Fruit fly (Drosophila melanogaster) whole organism, prepupa: ENCODE data around the gene CG13293.

Source experiments
- Blimp-1 ChIP-seq: fragments of 200-800 bp; sonication (Bioruptor generic); optimal IDR thresholded peaks from 3 replicates; lab custom pipeline; 2017; ENCODE audit warnings: missing biosample characterization, missing genetic modification characterization, mild to moderate bottlenecking, moderate library complexity, missing genetic modification reagents
- CG10669 ChIP-seq: fragments of 200-800 bp; sonication (Bioruptor generic); optimal IDR thresholded peaks from 3 replicates; lab custom pipeline; 2018; ENCODE audit warnings: missing biosample characterization, mild to moderate bottlenecking, missing genetic modification characterization, moderate library complexity
- CG11294 ChIP-seq: fragments of 200-800 bp; sonication (Bioruptor generic); IDR thresholded peaks from 2 replicates; pipeline ENCODE4 v1.3.6; 2022; ENCODE audit warnings: missing biosample characterization, missing genetic modification characterization
- CG11762 ChIP-seq: fragments of 200-800 bp; sonication (Bioruptor generic); optimal IDR thresholded peaks from 3 replicates; lab custom pipeline; 2016; ENCODE audit warnings: missing biosample characterization, missing genetic modification characterization; ENCODE audit not compliant: insufficient read depth
- CG15336 ChIP-seq: fragments of 200-800 bp; sonication (Bioruptor generic); IDR thresholded peaks from 2 replicates; pipeline ENCODE4 v1.3.6; 2022; ENCODE audit warnings: missing biosample characterization, missing genetic modification characterization
- CG1621 ChIP-seq: fragments of 200-800 bp; sonication (Bioruptor generic); optimal IDR thresholded peaks from 3 replicates; lab custom pipeline; 2018; ENCODE audit warnings: missing biosample characterization, mild to moderate bottlenecking, missing genetic modification characterization
- CG3032 ChIP-seq: fragments of 200-800 bp; optimal IDR thresholded peaks from 2 replicates; lab custom pipeline; 2019; ENCODE audit warnings: missing biosample characterization, mild to moderate bottlenecking, missing genetic modification characterization, moderate library complexity
- CG31627 ChIP-seq: fragments of 200-800 bp; sonication (Bioruptor generic); optimal IDR thresholded peaks from 3 replicates; lab custom pipeline; 2016; ENCODE audit warnings: missing biosample characterization, missing genetic modification characterization
- CG32006 ChIP-seq: fragments of 200-800 bp; sonication (Bioruptor generic); optimal IDR thresholded peaks from 3 replicates; lab custom pipeline; 2017; ENCODE audit warnings: missing biosample characterization, mild to moderate bottlenecking, missing genetic modification characterization
- CG3919 ChIP-seq: fragments of 200-800 bp; sonication (Bioruptor generic); optimal IDR thresholded peaks from 3 replicates; lab custom pipeline; 2016; ENCODE audit warnings: missing biosample characterization, missing genetic modification characterization
- CG4318 ChIP-seq: fragments of 200-800 bp; sonication (Bioruptor generic); optimal IDR thresholded peaks from 3 replicates; lab custom pipeline; 2017; ENCODE audit warnings: missing biosample characterization, mild to moderate bottlenecking, missing genetic modification characterization
- CG6163 ChIP-seq: fragments of 200-800 bp; sonication (Bioruptor generic); IDR thresholded peaks from 3 replicates; pipeline ENCODE4 v1.3.6; 2022; ENCODE audit warnings: missing biosample characterization, missing genetic modification characterization
- CG6276 ChIP-seq: fragments of 200-800 bp; sonication (Bioruptor generic); optimal IDR thresholded peaks from 2 replicates; lab custom pipeline; 2017; ENCODE audit warnings: missing biosample characterization, mild to moderate bottlenecking, missing genetic modification characterization
- CG6792 ChIP-seq: fragments of 200-800 bp; sonication (Bioruptor generic); optimal IDR thresholded peaks from 3 replicates; lab custom pipeline; 2016; ENCODE audit warnings: missing biosample characterization, missing genetic modification characterization
- CG6808 ChIP-seq: fragments of 200-800 bp; sonication (Bioruptor generic); optimal IDR thresholded peaks from 3 replicates; lab custom pipeline; 2017; ENCODE audit warnings: missing biosample characterization, missing genetic modification characterization, mild to moderate bottlenecking, moderate library complexity, missing genetic modification reagents
- CG6854 ChIP-seq: fragments of 200-800 bp; sonication (Bioruptor generic); optimal IDR thresholded peaks from 2 replicates; lab custom pipeline; 2017; ENCODE audit warnings: missing biosample characterization, mild to moderate bottlenecking, missing genetic modification characterization
- CG7368 ChIP-seq: fragments of 200-800 bp; sonication (Bioruptor generic); optimal IDR thresholded peaks from 3 replicates; lab custom pipeline; 2016; ENCODE audit warnings: missing biosample characterization, missing genetic modification characterization
- CG8119 ChIP-seq: fragments of 200-800 bp; sonication (Bioruptor generic); IDR thresholded peaks from 3 replicates; pipeline ENCODE4 v1.3.6; 2022; ENCODE audit warnings: missing biosample characterization, missing genetic modification characterization
- CG8632 ChIP-seq: fragments of 200-800 bp; sonication (Bioruptor generic); optimal IDR thresholded peaks from 3 replicates; lab custom pipeline; 2016; ENCODE audit warnings: missing biosample characterization, missing genetic modification characterization
- CG9139 ChIP-seq: fragments of 200-800 bp; sonication (Bioruptor generic); optimal IDR thresholded peaks from 3 replicates; lab custom pipeline; 2017; ENCODE audit warnings: missing biosample characterization, mild to moderate bottlenecking, missing genetic modification characterization
- Eip75B ChIP-seq: fragments of 200-800 bp; sonication (Bioruptor generic); optimal IDR thresholded peaks from 3 replicates; lab custom pipeline; 2016; ENCODE audit warnings: missing biosample characterization, missing genetic modification characterization
- Eip93F ChIP-seq: fragments of 200-800 bp; sonication (Bioruptor generic); optimal IDR thresholded peaks from 2 replicates; lab custom pipeline; 2016; ENCODE audit warnings: missing biosample characterization, mild to moderate bottlenecking, missing genetic modification characterization
- Ets21C ChIP-seq: fragments of 200-800 bp; sonication (Bioruptor generic); optimal IDR thresholded peaks from 3 replicates; lab custom pipeline; 2016; ENCODE audit warnings: missing biosample characterization, missing genetic modification characterization
- Hr38 ChIP-seq: sonication (Bioruptor generic); optimal IDR thresholded peaks from 2 replicates; lab custom pipeline; 2016; ENCODE audit warnings: missing biosample characterization, missing genetic modification characterization
- Hr39 ChIP-seq: fragments of 200-800 bp; sonication (Bioruptor generic); optimal IDR thresholded peaks from 2 replicates; lab custom pipeline; 2016; ENCODE audit warnings: missing biosample characterization, missing genetic modification characterization
- Hr4 ChIP-seq: fragments of 200-800 bp; sonication (Bioruptor generic); optimal IDR thresholded peaks from 3 replicates; lab custom pipeline; 2016; ENCODE audit warnings: missing biosample characterization, missing genetic modification characterization
- Smox ChIP-seq: fragments of 200-800 bp; sonication (Bioruptor generic); optimal IDR thresholded peaks from 3 replicates; lab custom pipeline; 2016; ENCODE audit warnings: missing biosample characterization, missing genetic modification characterization
- Sox14 ChIP-seq: fragments of 200-800 bp; sonication (Bioruptor generic); optimal IDR thresholded peaks from 3 replicates; lab custom pipeline; 2016; ENCODE audit warnings: missing biosample characterization, missing genetic modification characterization
- achi ChIP-seq: fragments of 200-800 bp; sonication (Bioruptor generic); optimal IDR thresholded peaks from 3 replicates; lab custom pipeline; 2016; ENCODE audit warnings: missing biosample characterization, missing genetic modification characterization
- acj6 ChIP-seq: fragments of 200-800 bp; sonication (Bioruptor generic); optimal IDR thresholded peaks from 3 replicates; lab custom pipeline; 2016; ENCODE audit warnings: missing biosample characterization, missing genetic modification characterization
- fd85E ChIP-seq: fragments of 200-800 bp; sonication (Bioruptor generic); optimal IDR thresholded peaks from 3 replicates; lab custom pipeline; 2016; ENCODE audit warnings: missing biosample characterization, missing genetic modification characterization
- lz ChIP-seq: fragments of 200-800 bp; sonication (Bioruptor generic); optimal IDR thresholded peaks from 3 replicates; lab custom pipeline; 2016; ENCODE audit warnings: missing biosample characterization, missing genetic modification characterization
- net ChIP-seq: fragments of 200-800 bp; sonication (Bioruptor generic); optimal IDR thresholded peaks from 3 replicates; lab custom pipeline; 2016; ENCODE audit warnings: missing biosample characterization, missing genetic modification characterization
- pdm3 ChIP-seq: fragments of 200-800 bp; sonication (Bioruptor generic); optimal IDR thresholded peaks from 3 replicates; lab custom pipeline; 2016; ENCODE audit warnings: missing biosample characterization, missing genetic modification characterization
- salr ChIP-seq, 2 experiments: fragments of 200-800 bp; sonication (Bioruptor generic); optimal IDR thresholded peaks; 3 replicates each; lab custom pipeline; 2016 to 2018; ENCODE audit warnings: missing biosample characterization in 2 of 2, missing genetic modification characterization in 2 of 2, mild to moderate bottlenecking in 1 of 2
- spab ChIP-seq: fragments of 200-800 bp; sonication (Bioruptor generic); optimal IDR thresholded peaks from 2 replicates; lab custom pipeline; 2017; ENCODE audit warnings: missing biosample characterization, mild to moderate bottlenecking, missing genetic modification characterization, missing genetic modification reagents
- ss ChIP-seq, 2 experiments: fragments of 200-800 bp; sonication (Bioruptor generic); optimal IDR thresholded peaks; 2 replicates in 1 of 2; 3 replicates in 1 of 2; lab custom pipeline; 2017 to 2018; ENCODE audit warnings: mild to moderate bottlenecking in 2 of 2, missing biosample characterization in 2 of 2, missing genetic modification characterization in 2 of 2, moderate library complexity in 1 of 2
- svp ChIP-seq: fragments of 200-800 bp; sonication (Bioruptor generic); peaks from one replicate; lab custom pipeline; 2016; ENCODE audit warnings: missing biosample characterization, missing genetic modification characterization
- topi ChIP-seq: fragments of 200-800 bp; sonication (Bioruptor generic); optimal IDR thresholded peaks from 3 replicates; lab custom pipeline; 2016; ENCODE audit warnings: missing biosample characterization, missing genetic modification characterization

CG13293 gene

dm6 chr3L:6130944-6131343 lies 48.3 kb downstream of the CG13293 start, which contains the start of gene Lcp65Ag3:
Gene Lcp65Ag3 (minus strand): TSS chr3L:6130989.
- TF ChIP-seq CG6792 (GFP tag; lab: Kevin White, UChicago) (no peak), CG6276 (GFP tag; lab: Kevin White, UChicago) (no peak)
- TF ChIP-seq, all 60 proteins: peak for 0

- no peak for TF ChIP-seq Ets21C (GFP tag; lab: Kevin White, UChicago)
- no peak for TF ChIP-seq CG7368
- no peak for TF ChIP-seq CG6163 (GFP tag; lab: Robert Waterston, UW)
- no peak for TF ChIP-seq Hr39 (GFP tag; lab: Kevin White, UChicago)
- no peak for TF ChIP-seq svp (GFP tag; lab: Kevin White, UChicago)
- TF ChIP-seq fd85E (GFP tag; lab: Kevin White, UChicago) = no peak
- no peak for TF ChIP-seq CG11762 (GFP tag; lab: Kevin White, UChicago)
- TF ChIP-seq spab (GFP tag; lab: Kevin White, UChicago) = no peak
- no peak for TF ChIP-seq CG15336
- no peak for TF ChIP-seq Smox
- no peak for TF ChIP-seq CG3919 (GFP tag; lab: Kevin White, UChicago)
- TF ChIP-seq CG6276 (GFP tag; lab: Kevin White, UChicago) = no peak
- TF ChIP-seq pdm3 (GFP tag; lab: Kevin White, UChicago) = no peak
- TF ChIP-seq Eip75B (GFP tag; lab: Kevin White, UChicago) = no peak
- no peak for TF ChIP-seq lz
- TF ChIP-seq CG6808 (GFP tag; lab: Kevin White, UChicago) = no peak
- no peak for TF ChIP-seq CG4318
- no peak for TF ChIP-seq CG9139 (GFP tag; lab: Kevin White, UChicago)
- no peak for TF ChIP-seq CG8119
- TF ChIP-seq Blimp-1 (GFP tag; lab: Kevin White, UChicago) = no peak
- TF ChIP-seq, all 60 proteins: peak for 0
Observed at dm6 chr3L:6132009-6132408, 49.3 kb downstream of the CG13293 start, which contains the start of gene Cpr65Au. Gene Cpr65Au (minus strand): TSS chr3L:6132109.

dm6 chr3L:6133546-6133945 lies 50.9 kb downstream of the CG13293 start, which contains the start of gene Lcp65Ag2:
Gene Lcp65Ag2 (minus strand): TSS chr3L:6133593.
- TF ChIP-seq net (GFP tag; lab: Kevin White, UChicago) (no peak), CG32006 (GFP tag; lab: Kevin White, UChicago) (no peak), CG6854 (GFP tag; lab: Kevin White, UChicago) (no peak), CG31627 (GFP tag; lab: Kevin White, UChicago) (no peak), Hr4 (GFP tag; lab: Kevin White, UChicago) (no peak), CG11294 (GFP tag; lab: Robert Waterston, UW) (no peak), Hr39 (GFP tag; lab: Kevin White, UChicago) (no peak)
- TF ChIP-seq, all 60 proteins: peak for 0

dm6 chr3L:6135174-6135573 lies 52.5 kb downstream of the CG13293 start, which contains the start of gene Lcp65Ag1:
Gene Lcp65Ag1 (minus strand): TSS chr3L:6135274.
- no peak for TF ChIP-seq CG10669
- no peak for TF ChIP-seq Blimp-1 (GFP tag; lab: Kevin White, UChicago)
- no peak for TF ChIP-seq Sox14 (GFP tag; lab: Kevin White, UChicago)
- no peak for TF ChIP-seq achi (GFP tag; lab: Kevin White, UChicago)
- no peak for TF ChIP-seq CG3032
- TF ChIP-seq Eip75B (GFP tag; lab: Kevin White, UChicago) = no peak
- no peak for TF ChIP-seq topi (GFP tag; lab: Kevin White, UChicago)
- TF ChIP-seq CG6276 (GFP tag; lab: Kevin White, UChicago) = no peak
- TF ChIP-seq CG6792 (GFP tag; lab: Kevin White, UChicago) = no peak
- no peak for TF ChIP-seq Smox
- no peak for TF ChIP-seq CG8632
- TF ChIP-seq CG4318 = no peak
- no peak for TF ChIP-seq ss (GFP tag; optimal IDR thresholded peaks at IDR 0.05; lab: Kevin White, UChicago)
- no peak for TF ChIP-seq CG1621 (tag; lab: Kevin White, UChicago)
- TF ChIP-seq salr (GFP tag; optimal IDR thresholded peaks at IDR 0.05; lab: Kevin White, UChicago) = no peak
- no peak for TF ChIP-seq lz
- no peak for TF ChIP-seq Eip93F (GFP tag; lab: Kevin White, UChicago)
- TF ChIP-seq Hr38 (GFP tag; lab: Kevin White, UChicago) = no peak
- no peak for TF ChIP-seq acj6 (GFP tag; lab: Kevin White, UChicago)
- no peak for TF ChIP-seq net (GFP tag; lab: Kevin White, UChicago)
